Worm (Caenorhabditis elegans) whole organism, L4 larva: Measurements from ENCODE around the gene slfl-5.
A peak's percentile ranks its signal among the peaks of the same experiment; 100 is the strongest.

Experiments used
- D1046.2 ChIP-seq: fragments of 200-800 bp; sonication (Bioruptor generic); IDR thresholded peaks from 2 replicates; pipeline ENCODE4 v1.3.6; 2022; ENCODE audit warnings: missing genetic modification characterization, missing compliant biosample characterization
- dve-1 ChIP-seq: sonication (generic microtip); optimal IDR thresholded peaks from 2 replicates; lab custom pipeline; 2017; ENCODE audit warnings: antibody characterized with exemption, mild to moderate bottlenecking, missing genetic modification characterization, missing compliant biosample characterization; ENCODE audit not compliant: insufficient read depth
- lin-15B ChIP-seq: fragments of 150-350 bp; sonication (generic microtip); optimal IDR thresholded peaks from 3 replicates; lab custom pipeline; 2014; ENCODE audit warnings: missing biosample characterization, missing genetic modification characterization
- lir-3 ChIP-seq: sonication (generic microtip); optimal IDR thresholded peaks from 2 replicates; lab custom pipeline; 2016; ENCODE audit warnings: mild to moderate bottlenecking, missing genetic modification characterization, missing compliant biosample characterization
- nhr-11 ChIP-seq: fragments of 150-350 bp; optimal IDR thresholded peaks from 2 replicates; lab custom pipeline; 2014; ENCODE audit warnings: missing biosample characterization, missing genetic modification characterization
- nhr-28 ChIP-seq: fragments of 150-350 bp; optimal IDR thresholded peaks from 2 replicates; lab custom pipeline; 2014; ENCODE audit warnings: missing biosample characterization, missing genetic modification characterization

ce11 chrV:12235502-12235901 is 9.3 kb downstream of the slfl-5 start:
- TF ChIP-seq D1046.2 (no peak), dve-1 (tag; lab: Kevin White, UChicago) (no peak), nhr-11 (tag; lab: Kevin White, UChicago) (peak; percentile 26), nhr-28 (no peak), lir-3 (tag; lab: Kevin White, UChicago) (no peak), lin-15B (tag; lab: Kevin White, UChicago) (no peak)
